Fruit fly (Drosophila melanogaster) Kc167 (cell line): ENCODE measurements around the gene Wdr33.

Experiments
- Myc ChIP-seq: fragments of >200 bp; optimal IDR thresholded peaks from 2 replicates; lab custom pipeline; 2017; ENCODE audit warnings: missing external identifiers
- Sin3A ChIP-seq: fragments of >200 bp; optimal IDR thresholded peaks from 2 replicates; lab custom pipeline; 2018; ENCODE audit warnings: missing external identifiers
- h ChIP-seq: fragments of >200 bp; optimal IDR thresholded peaks from 3 replicates; lab custom pipeline; 2018; ENCODE audit warnings: missing external identifiers
- insv ChIP-seq: fragments of >200 bp; optimal IDR thresholded peaks from 3 replicates; lab custom pipeline; 2018; ENCODE audit warnings: missing external identifiers
- psq ChIP-seq: fragments of >200 bp; optimal IDR thresholded peaks from 2 replicates; lab custom pipeline; 2017; ENCODE audit warnings: missing external identifiers
- ttk ChIP-seq: sonication (Bioruptor generic); optimal IDR thresholded peaks from 2 replicates; lab custom pipeline; 2017; ENCODE audit warnings: missing external identifiers

DNA sequence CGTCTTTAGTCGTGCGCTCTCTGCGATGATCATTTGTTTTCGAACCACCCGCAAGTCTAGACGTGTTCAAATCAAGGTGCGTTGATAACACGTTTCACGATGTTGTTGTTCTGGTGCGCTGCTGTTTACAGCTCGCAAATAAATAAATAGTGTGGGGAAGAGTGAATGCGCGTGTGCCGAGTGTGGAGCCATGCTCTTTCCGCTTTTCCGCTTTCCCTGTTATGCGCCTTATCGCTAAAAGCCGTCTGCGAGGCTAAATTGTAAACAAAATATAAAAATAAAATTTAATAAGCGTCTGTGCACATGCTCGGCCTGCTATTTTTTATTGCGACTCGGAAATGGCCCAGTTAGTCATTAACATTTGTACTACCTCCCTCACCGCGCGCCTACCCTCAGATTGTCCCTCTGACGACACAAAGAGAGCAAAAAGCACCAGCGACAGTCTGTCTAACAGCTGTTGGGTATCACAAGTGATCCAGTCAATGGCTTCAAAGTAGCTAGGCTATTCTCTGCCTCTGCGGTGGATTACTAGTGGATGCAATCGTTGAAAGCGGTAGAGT, 12.3 kb downstream of the Wdr33 start:
- TF ChIP-seq h (lab: Kevin White, UChicago) = no peak
- no peak for TF ChIP-seq Sin3A (lab: Kevin White, UChicago)
- no peak for TF ChIP-seq ttk (lab: Kevin White, UChicago)
- no peak for TF ChIP-seq insv (lab: Kevin White, UChicago)
- TF ChIP-seq Myc (lab: Kevin White, UChicago) = no peak
- no peak for TF ChIP-seq psq (lab: Kevin White, UChicago)
